Fruit fly (Drosophila melanogaster) whole organism, embryonic: ENCODE measurements around the gene Art3.

Source experiments
- Adf1 ChIP-seq: fragments of 200-800 bp; sonication (Bioruptor generic); IDR thresholded peaks from 2 replicates; pipeline ENCODE4 v1.3.6; 2022; ENCODE audit warnings: missing biosample characterization, missing genetic modification characterization
- B-H1 ChIP-seq: fragments of 200-800 bp; sonication (Bioruptor generic); IDR thresholded peaks from 3 replicates; pipeline ENCODE4 v1.3.6; 2022; ENCODE audit warnings: missing biosample characterization, missing genetic modification characterization
- BEAF-32 ChIP-seq: fragments of 200-800 bp; sonication (Bioruptor generic); optimal IDR thresholded peaks from 3 replicates; lab custom pipeline; 2017; ENCODE audit warnings: missing biosample characterization, missing genetic modification characterization, mild to moderate bottlenecking, moderate library complexity, missing genetic modification reagents
- CG1024 ChIP-seq: fragments of 200-800 bp; sonication (Bioruptor generic); IDR thresholded peaks from 2 replicates; pipeline ENCODE4 v1.3.6; 2022; ENCODE audit warnings: missing biosample characterization, missing genetic modification characterization
- CG10321 ChIP-seq: fragments of 200-800 bp; sonication (Bioruptor generic); IDR thresholded peaks from 2 replicates; pipeline ENCODE4 v1.3.6; 2022; ENCODE audit warnings: missing biosample characterization, missing genetic modification characterization
- CG10979 ChIP-seq: fragments of 200-800 bp; sonication (Bioruptor generic); optimal IDR thresholded peaks from 2 replicates; lab custom pipeline; 2018; ENCODE audit warnings: missing biosample characterization, mild to moderate bottlenecking, missing genetic modification characterization, moderate library complexity
- CG16813 ChIP-seq: fragments of 200-800 bp; sonication (Bioruptor generic); IDR thresholded peaks from 3 replicates; pipeline ENCODE4 v1.3.6; 2022; ENCODE audit warnings: missing biosample characterization, missing genetic modification characterization; ENCODE audit not compliant: partially characterized antibody
- CG18599 ChIP-seq: fragments of 200-800 bp; sonication (Bioruptor generic); optimal IDR thresholded peaks from 3 replicates; lab custom pipeline; 2017; ENCODE audit warnings: missing biosample characterization, missing genetic modification characterization, mild to moderate bottlenecking, moderate library complexity, missing genetic modification reagents
- CG4617 ChIP-seq: fragments of 200-800 bp; sonication (Bioruptor generic); optimal IDR thresholded peaks from 3 replicates; lab custom pipeline; 2016; ENCODE audit warnings: missing biosample characterization, missing genetic modification characterization, borderline replicate concordance
- CG4707 ChIP-seq: fragments of 200-800 bp; sonication (Bioruptor generic); optimal IDR thresholded peaks from 2 replicates; lab custom pipeline; 2018; ENCODE audit warnings: missing biosample characterization, mild to moderate bottlenecking, missing genetic modification characterization, moderate library complexity
- CG6689 ChIP-seq: fragments of 200-800 bp; sonication (Bioruptor generic); IDR thresholded peaks from 2 replicates; pipeline ENCODE4 v1.3.6; 2022; ENCODE audit warnings: missing biosample characterization, missing genetic modification characterization
- CG8359 ChIP-seq: fragments of 200-800 bp; sonication (Bioruptor generic); optimal IDR thresholded peaks from 2 replicates; lab custom pipeline; 2017; ENCODE audit warnings: missing biosample characterization, mild to moderate bottlenecking, missing genetic modification characterization, borderline replicate concordance
- Deaf1 ChIP-seq: fragments of 200-800 bp; optimal IDR thresholded peaks from 3 replicates; lab custom pipeline; 2019; ENCODE audit warnings: missing biosample characterization, mild to moderate bottlenecking, missing genetic modification characterization, moderate library complexity
- Dp ChIP-seq: fragments of 200-800 bp; sonication (Bioruptor generic); optimal IDR thresholded peaks from 2 replicates; lab custom pipeline; 2018; ENCODE audit warnings: missing biosample characterization, mild to moderate bottlenecking, missing genetic modification characterization, moderate library complexity
- Dref ChIP-seq: fragments of 200-800 bp; sonication (Bioruptor generic); IDR thresholded peaks from 2 replicates; pipeline ENCODE4 v1.3.6; 2022; ENCODE audit warnings: missing biosample characterization, missing genetic modification characterization
- Drgx ChIP-seq: fragments of 200-800 bp; sonication (Bioruptor generic); IDR thresholded peaks from 2 replicates; pipeline ENCODE4 v1.3.6; 2022; ENCODE audit warnings: missing biosample characterization, missing genetic modification characterization
- Eip74EF ChIP-seq, 2 experiments: fragments of 200-800 bp in 1 of 2; fragments of >200 bp in 1 of 2; sonication (Bioruptor generic) in 1 of 2; optimal IDR thresholded peaks; 2 replicates each; lab custom pipeline; 2017 to 2019; ENCODE audit warnings: missing biosample characterization in 2 of 2, missing genetic modification characterization in 2 of 2, mild to moderate bottlenecking in 1 of 2, moderate library complexity in 1 of 2
- Ets65A ChIP-seq: fragments of 200-800 bp; sonication (Bioruptor generic); peaks from one replicate; lab custom pipeline; 2016; ENCODE audit warnings: missing biosample characterization, missing genetic modification characterization
- Fer1 ChIP-seq: fragments of 200-800 bp; sonication (Bioruptor generic); optimal IDR thresholded peaks from 2 replicates; lab custom pipeline; 2017; ENCODE audit warnings: missing biosample characterization, mild to moderate bottlenecking, missing genetic modification characterization
- Fer3 ChIP-seq: fragments of 200-800 bp; sonication (Bioruptor generic); optimal IDR thresholded peaks from 2 replicates; lab custom pipeline; 2018; ENCODE audit warnings: missing biosample characterization, mild to moderate bottlenecking, missing genetic modification characterization, moderate library complexity
- Hmx ChIP-seq: fragments of 200-800 bp; sonication (Bioruptor generic); optimal IDR thresholded peaks from 2 replicates; lab custom pipeline; 2016; ENCODE audit warnings: missing biosample characterization, missing genetic modification characterization
- Mrtf ChIP-seq: fragments of 200-800 bp; sonication (Bioruptor generic); IDR thresholded peaks from 3 replicates; pipeline ENCODE4 v1.3.6; 2022; ENCODE audit warnings: missing biosample characterization, missing genetic modification characterization
- Neu2 ChIP-seq: fragments of 200-800 bp; sonication (Bioruptor generic); optimal IDR thresholded peaks from 3 replicates; lab custom pipeline; 2016; ENCODE audit warnings: missing biosample characterization, missing genetic modification characterization, borderline replicate concordance
- Opbp ChIP-seq: fragments of 200-800 bp; sonication (Bioruptor generic); IDR thresholded peaks from 3 replicates; pipeline ENCODE4 v1.3.6; 2022; ENCODE audit warnings: missing biosample characterization, missing genetic modification characterization; ENCODE audit not compliant: partially characterized antibody
- Optix ChIP-seq: fragments of 200-800 bp; sonication (Bioruptor generic); IDR thresholded peaks from 3 replicates; pipeline ENCODE4 v1.3.6; 2022; ENCODE audit warnings: missing biosample characterization, missing genetic modification characterization
- ab ChIP-seq: fragments of 200-800 bp; sonication (Bioruptor generic); optimal IDR thresholded peaks from 2 replicates; lab custom pipeline; 2016; ENCODE audit warnings: missing biosample characterization, missing genetic modification characterization
- abd-A ChIP-seq: fragments of 200-800 bp; sonication (Bioruptor generic); optimal IDR thresholded peaks from 3 replicates; lab custom pipeline; 2019; ENCODE audit warnings: missing biosample characterization, mild to moderate bottlenecking, missing genetic modification characterization, moderate library complexity
- al ChIP-seq: fragments of 200-800 bp; sonication (Bioruptor generic); IDR thresholded peaks from 2 replicates; pipeline ENCODE4 v1.3.6; 2022; ENCODE audit warnings: missing biosample characterization, missing genetic modification characterization
- ase ChIP-seq: fragments of 200-800 bp; sonication (Bioruptor generic); IDR thresholded peaks from 3 replicates; pipeline ENCODE4 v1.3.6; 2022; ENCODE audit warnings: missing biosample characterization, missing genetic modification characterization
- ash1 ChIP-seq: fragments of 200-800 bp; sonication (Bioruptor generic); optimal IDR thresholded peaks from 2 replicates; lab custom pipeline; 2018; ENCODE audit warnings: missing biosample characterization, mild to moderate bottlenecking, missing genetic modification characterization
- bbx ChIP-seq: fragments of 200-800 bp; sonication (Bioruptor generic); IDR thresholded peaks from 2 replicates; pipeline ENCODE4 v1.3.6; 2022; ENCODE audit warnings: missing biosample characterization, missing genetic modification characterization; ENCODE audit not compliant: partially characterized antibody
- cas ChIP-seq: fragments of 200-800 bp; sonication (Bioruptor generic); IDR thresholded peaks from 2 replicates; pipeline ENCODE4 v1.3.6; 2022; ENCODE audit warnings: missing biosample characterization, missing genetic modification characterization
- chinmo ChIP-seq: fragments of 200-800 bp; sonication (Bioruptor generic); IDR thresholded peaks from 4 replicates; pipeline ENCODE4 v1.3.6; 2022; ENCODE audit warnings: missing biosample characterization, missing genetic modification characterization; ENCODE audit not compliant: partially characterized antibody
- crc ChIP-seq: fragments of 200-800 bp; sonication (Bioruptor generic); optimal IDR thresholded peaks from 2 replicates; lab custom pipeline; 2016; ENCODE audit warnings: missing biosample characterization, missing genetic modification characterization
- emc ChIP-seq: fragments of 200-800 bp; sonication (Bioruptor generic); optimal IDR thresholded peaks from 2 replicates; lab custom pipeline; 2016; ENCODE audit warnings: missing biosample characterization, missing genetic modification characterization
- gcm2 ChIP-seq: fragments of 200-800 bp; sonication (Bioruptor generic); optimal IDR thresholded peaks from 2 replicates; lab custom pipeline; 2016; ENCODE audit warnings: missing biosample characterization, missing genetic modification characterization
- gro ChIP-seq: fragments of 200-800 bp; sonication (Bioruptor generic); optimal IDR thresholded peaks from 2 replicates; lab custom pipeline; 2016; ENCODE audit warnings: missing biosample characterization, missing genetic modification characterization
- ham ChIP-seq: fragments of 200-800 bp; sonication (Bioruptor generic); IDR thresholded peaks from 2 replicates; pipeline ENCODE4 v1.3.6; 2022; ENCODE audit warnings: missing biosample characterization, missing genetic modification characterization
- kah ChIP-seq: fragments of 200-800 bp; sonication (Bioruptor generic); optimal IDR thresholded peaks from 2 replicates; lab custom pipeline; 2018; ENCODE audit warnings: missing biosample characterization, mild to moderate bottlenecking, missing genetic modification characterization
- lola ChIP-seq, 3 experiments: fragments of >200 bp in 2 of 3; fragments of 200-800 bp in 1 of 3; sonication (Bioruptor generic) in 1 of 3; optimal IDR thresholded peaks; 2 replicates each; lab custom pipeline; 2017 to 2019; ENCODE audit warnings: missing biosample characterization in 3 of 3, missing genetic modification characterization in 3 of 3, mild to moderate bottlenecking in 1 of 3, moderate library complexity in 1 of 3
- maf-S ChIP-seq: fragments of 200-800 bp; sonication (Bioruptor generic); optimal IDR thresholded peaks from 2 replicates; lab custom pipeline; 2016; ENCODE audit warnings: missing biosample characterization, missing genetic modification characterization
- otp ChIP-seq: fragments of 200-800 bp; sonication (Bioruptor generic); IDR thresholded peaks from 3 replicates; pipeline ENCODE4, ENCODE4 v1.3.6; 2022; ENCODE audit warnings: missing biosample characterization, missing genetic modification characterization
- slbo ChIP-seq: fragments of 200-800 bp; sonication (Bioruptor generic); IDR thresholded peaks from 2 replicates; pipeline ENCODE4 v1.3.6; 2022; ENCODE audit warnings: missing biosample characterization, missing genetic modification characterization
- ssp ChIP-seq: fragments of 200-800 bp; sonication (Bioruptor generic); IDR thresholded peaks from 2 replicates; pipeline ENCODE4 v1.3.6; 2022; ENCODE audit warnings: missing biosample characterization, missing genetic modification characterization
- stwl ChIP-seq: fragments of 200-800 bp; sonication (Bioruptor generic); optimal IDR thresholded peaks from 3 replicates; lab custom pipeline; 2018; ENCODE audit warnings: missing biosample characterization, mild to moderate bottlenecking, missing genetic modification characterization, moderate library complexity
- tap ChIP-seq: fragments of 200-800 bp; optimal IDR thresholded peaks from 3 replicates; lab custom pipeline; 2019; ENCODE audit warnings: missing biosample characterization, mild to moderate bottlenecking, missing genetic modification characterization, moderate library complexity
- toy ChIP-seq: fragments of 200-800 bp; sonication (Bioruptor generic); IDR thresholded peaks from 2 replicates; pipeline ENCODE4 v1.3.6; 2022; ENCODE audit warnings: missing biosample characterization, missing genetic modification characterization
- vvl ChIP-seq: fragments of 200-800 bp; sonication (Bioruptor generic); IDR thresholded peaks from 2 replicates; pipeline ENCODE4 v1.3.6; 2022; ENCODE audit warnings: missing biosample characterization, missing genetic modification characterization
- yki ChIP-seq: fragments of >200 bp; optimal IDR thresholded peaks from 3 replicates; lab custom pipeline; 2018

The Art3 gene

dm6 chr3R:15218824-15219576 is 10.2 kb downstream of the Art3 start, which contains the start of the genes SIDL and CG12241 (continued):
- TF ChIP-seq toy (GFP tag; lab: Robert Waterston, UW) (peak; percentile 77), CG6689 (peak; percentile 96), Hmx (GFP tag; lab: Kevin White, UChicago) (no peak), gro (GFP tag; lab: Kevin White, UChicago) (peak; percentile 91), ham (GFP tag; lab: Robert Waterston, UW) (no peak), chinmo (no peak), Fer1 (GFP tag; lab: Kevin White, UChicago) (peak; percentile 79), gcm2 (GFP tag; lab: Kevin White, UChicago) (no peak), Mrtf (GFP tag; lab: Robert Waterston, UW) (peak; percentile 85), Dp (GFP tag; lab: Kevin White, UChicago) (peak; percentile 54), crc (GFP tag; lab: Kevin White, UChicago) (peak; percentile 67), ssp (peak; percentile 85), Dref (GFP tag; lab: Robert Waterston, UW) (peak; percentile 68), ase (GFP tag; lab: Robert Waterston, UW) (peak; percentile 91), CG4617 (GFP tag; lab: Kevin White, UChicago) (peak; percentile 18), CG16813 (GFP tag; lab: Robert Waterston, UW) (peak; percentile 16; the same call in 1 of the 3 replicates), lola (GFP tag; optimal IDR thresholded peaks at IDR 0.05; lab: Kevin White, UChicago) (peak in 1 of 3 experiments; percentile 45), Opbp (GFP tag; lab: Robert Waterston, UW) (peak; percentile 34; the same call in 1 of the 3 replicates), tap (tag; lab: Kevin White, UChicago) (no peak), ash1 (no peak), CG1024 (GFP tag; lab: Robert Waterston, UW) (peak; percentile 87), stwl (tag; lab: Kevin White, UChicago) (peak; percentile 16), Optix (GFP tag; lab: Robert Waterston, UW) (peak; percentile 23; the same call in 1 of the 3 replicates), otp (GFP tag; lab: Robert Waterston, UW) (no peak), BEAF-32 (peak; percentile 59), kah (GFP tag; lab: Kevin White, UChicago) (peak; percentile 77), Fer3 (tag; lab: Kevin White, UChicago) (peak; percentile 86), bbx (no peak), CG10979 (tag; lab: Kevin White, UChicago) (peak; percentile 73), maf-S (GFP tag; lab: Kevin White, UChicago) (peak; percentile 75), Adf1 (peak; percentile 23; the same call in 1 of the 2 replicates), CG10321 (GFP tag; lab: Robert Waterston, UW) (no peak), ab (no peak), cas (GFP tag; lab: Robert Waterston, UW) (peak; percentile 82), yki (lab: Kevin White, UChicago) (no peak), Neu2 (peak; percentile 21), vvl (GFP tag; lab: Robert Waterston, UW) (peak; percentile 96), Drgx (GFP tag; lab: Robert Waterston, UW) (peak; percentile 96), abd-A (tag; lab: Kevin White, UChicago) (no peak), slbo (GFP tag; lab: Robert Waterston, UW) (peak; percentile 67), Deaf1 (tag; lab: Kevin White, UChicago) (no peak), al (GFP tag; lab: Robert Waterston, UW) (peak; percentile 94), CG18599 (GFP tag; lab: Kevin White, UChicago) (no peak), Eip74EF (GFP tag; optimal IDR thresholded peaks at IDR 0.05; lab: Kevin White, UChicago) (no peak), B-H1 (peak; percentile 93), Ets65A (GFP tag; lab: Kevin White, UChicago) (peak; percentile 98), CG4707 (GFP tag; lab: Kevin White, UChicago) (no peak), CG8359 (no peak), emc (GFP tag; lab: Kevin White, UChicago) (peak; percentile 48)
